Fruit fly (Drosophila melanogaster) whole organism, pupa: ENCODE measurements around the gene osi.

Experiments
- CG13204 ChIP-seq: fragments of 200-800 bp; sonication (Bioruptor generic); optimal IDR thresholded peaks from 2 replicates; lab custom pipeline; 2018; ENCODE audit warnings: missing biosample characterization, mild to moderate bottlenecking, missing genetic modification characterization, moderate library complexity
- CG34367 ChIP-seq: fragments of 200-800 bp; sonication (Bioruptor generic); optimal IDR thresholded peaks from 2 replicates; lab custom pipeline; 2018; ENCODE audit warnings: missing biosample characterization, mild to moderate bottlenecking, missing genetic modification characterization
- D1 ChIP-seq: fragments of 200-800 bp; sonication (Bioruptor generic); optimal IDR thresholded peaks from 2 replicates; lab custom pipeline; 2018; ENCODE audit warnings: missing biosample characterization, mild to moderate bottlenecking, missing genetic modification characterization, moderate library complexity
- Ets98B ChIP-seq: fragments of 200-800 bp; sonication (Bioruptor generic); IDR thresholded peaks from 2 replicates; pipeline ENCODE4 v1.3.6; 2022; ENCODE audit warnings: missing biosample characterization, missing genetic modification characterization

DNA sequence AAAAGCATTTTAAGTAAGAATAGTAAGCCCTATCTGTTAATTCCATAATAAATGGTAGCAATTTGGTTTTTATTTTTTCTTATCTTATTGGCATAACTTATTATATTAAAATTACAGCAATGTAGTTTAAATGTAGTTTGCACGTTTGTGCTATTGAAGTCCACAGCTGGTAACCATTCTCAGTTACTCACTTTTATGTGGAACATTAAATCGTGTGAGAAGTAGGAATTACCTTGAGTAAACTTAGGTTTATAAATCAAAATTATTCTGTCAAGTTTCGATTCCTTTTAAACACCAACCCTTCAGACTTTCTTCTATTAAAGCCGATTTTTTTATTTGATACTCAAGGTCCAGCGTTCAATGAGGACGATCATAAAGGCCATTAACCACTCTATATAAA is 1.8 kb upstream of the osi start, which contains the start of gene CG42556:
- no peak for TF ChIP-seq CG13204 (GFP tag; lab: Kevin White, UChicago)
- no peak for TF ChIP-seq CG34367 (tag; lab: Kevin White, UChicago)
- TF ChIP-seq D1 (tag; lab: Kevin White, UChicago) = no peak
- no peak for TF ChIP-seq Ets98B (GFP tag; lab: Robert Waterston, UW)
